Worm (Caenorhabditis elegans) whole organism, L1 larva: ENCODE results near the gene cpr-1.

Source experiments
- C04F5.9 ChIP-seq: sonication (generic microtip); optimal IDR thresholded peaks from 2 replicates; lab custom pipeline; 2016; ENCODE audit warnings: missing genetic modification characterization, missing compliant biosample characterization
- C16A3.4 ChIP-seq: fragments of 150-350 bp; optimal IDR thresholded peaks from 2 replicates; lab custom pipeline; 2014; ENCODE audit warnings: missing biosample characterization, missing genetic modification characterization
- C34B4.2 ChIP-seq: sonication (generic microtip); optimal IDR thresholded peaks from 2 replicates; lab custom pipeline; 2017; ENCODE audit warnings: mild to moderate bottlenecking, missing genetic modification characterization, missing compliant biosample characterization
- F16B12.6 ChIP-seq: fragments of 150-350 bp; optimal IDR thresholded peaks from 2 replicates; lab custom pipeline; 2014; ENCODE audit warnings: missing biosample characterization, missing genetic modification characterization
- ceh-63 ChIP-seq: fragments of 200-800 bp; sonication (Bioruptor generic); optimal IDR thresholded peaks from 2 replicates; lab custom pipeline; 2018; ENCODE audit warnings: mild to moderate bottlenecking, missing genetic modification characterization, missing compliant biosample characterization
- ceh-8 ChIP-seq: fragments of 200-800 bp; sonication (Bioruptor generic); optimal IDR thresholded peaks from 2 replicates; lab custom pipeline; 2018; ENCODE audit warnings: mild to moderate bottlenecking, missing genetic modification characterization, moderate library complexity, missing compliant biosample characterization
- ceh-90 ChIP-seq: sonication (generic microtip); optimal IDR thresholded peaks from 2 replicates; lab custom pipeline; 2016; ENCODE audit warnings: missing genetic modification characterization, missing compliant biosample characterization
- ces-1 ChIP-seq: fragments of 150-350 bp; optimal IDR thresholded peaks from 2 replicates; lab custom pipeline; 2014; ENCODE audit warnings: missing biosample characterization, missing genetic modification reagents, missing genetic modification characterization
- dpl-1 ChIP-seq, 3 experiments: fragments of 150-350 bp in 2 of 3; sonication (generic microtip) in 1 of 3; optimal IDR thresholded peaks; 2 replicates each; lab custom pipeline; 2014 to 2017; ENCODE audit warnings: missing biosample characterization in 3 of 3, missing genetic modification characterization in 3 of 3, missing genetic modification reagents in 3 of 3
- efl-1 ChIP-seq, 4 experiments: fragments of 150-350 bp; optimal IDR thresholded peaks in 3 of 4; peaks in 1 of 4; 1 replicate in 1 of 4; 2 replicates in 3 of 4; lab custom pipeline; 2014; ENCODE audit warnings: missing biosample characterization in 2 of 4, missing genetic modification characterization in 2 of 4, missing genetic modification reagents in 2 of 4
- efl-3 ChIP-seq: fragments of 200-800 bp; sonication (Bioruptor generic); optimal IDR thresholded peaks from 2 replicates; lab custom pipeline; 2018; ENCODE audit warnings: mild to moderate bottlenecking, missing genetic modification characterization, missing compliant biosample characterization
- egl-13 ChIP-seq: sonication (generic microtip); optimal IDR thresholded peaks from 2 replicates; lab custom pipeline; 2016; ENCODE audit warnings: missing genotype, missing genetic modification reagents, missing genetic modification characterization, missing compliant biosample characterization
- egl-27 ChIP-seq, 2 experiments: fragments of 150-350 bp in 1 of 2; sonication (generic microtip); optimal IDR thresholded peaks; 3 replicates each; lab custom pipeline; 2017 to 2018; ENCODE audit warnings: missing biosample characterization in 2 of 2, missing genetic modification characterization in 2 of 2, missing genetic modification reagents in 2 of 2
- ets-5 ChIP-seq: fragments of 200-800 bp; sonication (Bioruptor generic); IDR thresholded peaks from 2 replicates; pipeline ENCODE4 v1.3.6; 2022; ENCODE audit warnings: missing genetic modification characterization, missing compliant biosample characterization
- fkh-4 ChIP-seq: sonication (generic microtip); optimal IDR thresholded peaks from 2 replicates; lab custom pipeline; 2016; ENCODE audit warnings: missing compliant biosample characterization, missing genetic modification characterization, borderline replicate concordance
- fkh-8 ChIP-seq: sonication (generic microtip); optimal IDR thresholded peaks from 2 replicates; lab custom pipeline; 2016; ENCODE audit warnings: mild to moderate bottlenecking, missing genetic modification characterization, missing compliant biosample characterization
- grh-1 ChIP-seq: fragments of 200-800 bp; sonication (Bioruptor generic); IDR thresholded peaks from 2 replicates; pipeline ENCODE4 v1.3.6; 2022; ENCODE audit warnings: missing genetic modification reagents, missing genetic modification characterization, missing compliant biosample characterization
- hlh-17 ChIP-seq: fragments of 200-800 bp; sonication (Bioruptor generic); optimal IDR thresholded peaks from 2 replicates; lab custom pipeline; 2018; ENCODE audit warnings: missing genetic modification characterization, mild to moderate bottlenecking, missing compliant biosample characterization, moderate library complexity, borderline replicate concordance
- hlh-4 ChIP-seq: sonication (generic microtip); optimal IDR thresholded peaks from 2 replicates; lab custom pipeline; 2016; ENCODE audit warnings: mild to moderate bottlenecking, missing genetic modification characterization, missing compliant biosample characterization
- hpl-2 ChIP-seq: fragments of 150-350 bp; optimal IDR thresholded peaks from 2 replicates; lab custom pipeline; 2014; ENCODE audit warnings: missing biosample characterization, missing genetic modification reagents, missing genetic modification characterization
- lin-13 ChIP-seq: fragments of 150-350 bp; optimal IDR thresholded peaks from 2 replicates; lab custom pipeline; 2014; ENCODE audit warnings: missing biosample characterization, missing genetic modification reagents, missing genetic modification characterization
- lin-15B ChIP-seq: fragments of 150-350 bp; sonication (generic microtip); optimal IDR thresholded peaks from 3 replicates; lab custom pipeline; 2014; ENCODE audit warnings: missing biosample characterization, missing genetic modification characterization
- lin-35 ChIP-seq, 2 experiments: fragments of 150-350 bp; optimal IDR thresholded peaks; 2 replicates each; lab custom pipeline; 2014; ENCODE audit warnings: missing biosample characterization in 2 of 2, missing genetic modification characterization in 2 of 2, missing genetic modification reagents in 2 of 2
- lin-39 ChIP-seq: fragments of 150-350 bp; optimal IDR thresholded peaks from 2 replicates; lab custom pipeline; 2014; ENCODE audit warnings: missing biosample characterization, missing genetic modification reagents, missing genetic modification characterization
- lir-3 ChIP-seq: sonication (generic microtip); optimal IDR thresholded peaks from 2 replicates; lab custom pipeline; 2016; ENCODE audit warnings: mild to moderate bottlenecking, missing genetic modification characterization, moderate library complexity, missing compliant biosample characterization; ENCODE audit not compliant: poor library complexity
- lsy-2 ChIP-seq, 2 experiments: fragments of 150-350 bp; optimal IDR thresholded peaks; 2 replicates each; lab custom pipeline; 2014; ENCODE audit warnings: missing biosample characterization in 2 of 2, missing genetic modification characterization in 2 of 2
- mab-9 ChIP-seq: fragments of 200-800 bp; sonication (Bioruptor generic); IDR thresholded peaks from 2 replicates; pipeline ENCODE4 v1.3.6; 2022; ENCODE audit warnings: missing genetic modification reagents, missing genetic modification characterization, missing compliant biosample characterization
- mdl-1 ChIP-seq, 2 experiments: fragments of 150-350 bp; optimal IDR thresholded peaks; 2 replicates each; lab custom pipeline; 2014 to 2017; ENCODE audit warnings: missing biosample characterization in 2 of 2, missing genetic modification characterization in 2 of 2, inconsistent platforms in 1 of 2
- mep-1 ChIP-seq: fragments of 150-350 bp; optimal IDR thresholded peaks from 2 replicates; lab custom pipeline; 2014; ENCODE audit warnings: missing biosample characterization, missing genetic modification characterization
- nhr-11 ChIP-seq: fragments of 150-350 bp; optimal IDR thresholded peaks from 2 replicates; lab custom pipeline; 2014; ENCODE audit warnings: missing biosample characterization, missing genetic modification characterization
- nhr-237 ChIP-seq: fragments of 150-350 bp; optimal IDR thresholded peaks from 2 replicates; lab custom pipeline; 2014; ENCODE audit warnings: missing biosample characterization, missing genetic modification characterization
- nhr-47 ChIP-seq: sonication (generic microtip); optimal IDR thresholded peaks from 2 replicates; lab custom pipeline; 2016; ENCODE audit warnings: mild to moderate bottlenecking, missing genetic modification characterization, moderate library complexity, missing compliant biosample characterization
- nhr-71 ChIP-seq: sonication (generic microtip); optimal IDR thresholded peaks from 2 replicates; lab custom pipeline; 2016; ENCODE audit warnings: mild to moderate bottlenecking, missing genetic modification characterization, moderate library complexity, missing compliant biosample characterization
- nhr-76 ChIP-seq: sonication (generic microtip); optimal IDR thresholded peaks from 2 replicates; lab custom pipeline; 2017; ENCODE audit warnings: missing biosample characterization, missing genetic modification characterization
- nhr-77 ChIP-seq: fragments of 150-350 bp; optimal IDR thresholded peaks from 2 replicates; lab custom pipeline; 2014; ENCODE audit warnings: missing biosample characterization, missing genetic modification characterization
- nhr-85 ChIP-seq: sonication (generic microtip); peaks from one replicate; lab custom pipeline; 2016; ENCODE audit warnings: missing genetic modification characterization, inconsistent platforms, missing compliant biosample characterization
- pag-3 ChIP-seq: sonication (generic microtip); optimal IDR thresholded peaks from 2 replicates; lab custom pipeline; 2017; ENCODE audit warnings: missing genetic modification characterization, mild to moderate bottlenecking, missing compliant biosample characterization, antibody characterized with exemption, borderline replicate concordance; ENCODE audit not compliant: insufficient read depth
- pqm-1 ChIP-seq: sonication (generic microtip); optimal IDR thresholded peaks from 3 replicates; lab custom pipeline; 2017; ENCODE audit warnings: missing biosample characterization, missing genetic modification characterization
- skn-1 ChIP-seq: fragments of 150-350 bp; optimal IDR thresholded peaks from 2 replicates; lab custom pipeline; 2014; ENCODE audit warnings: missing biosample characterization, missing genetic modification characterization
- sox-4 ChIP-seq: sonication (generic microtip); optimal IDR thresholded peaks from 2 replicates; lab custom pipeline; 2016; ENCODE audit warnings: missing genetic modification characterization, missing compliant biosample characterization
- sptf-1 ChIP-seq: fragments of 150-350 bp; optimal IDR thresholded peaks from 2 replicates; lab custom pipeline; 2014; ENCODE audit warnings: missing biosample characterization, missing genetic modification characterization
- sup-37 ChIP-seq: fragments of 200-800 bp; sonication (Bioruptor generic); optimal IDR thresholded peaks from 2 replicates; lab custom pipeline; 2018; ENCODE audit warnings: mild to moderate bottlenecking, missing genetic modification characterization, missing compliant biosample characterization
- tlp-1 ChIP-seq: fragments of 150-350 bp; optimal IDR thresholded peaks from 2 replicates; lab custom pipeline; 2014; ENCODE audit warnings: missing biosample characterization, missing genetic modification characterization
- unc-130 ChIP-seq: fragments of 150-350 bp; optimal IDR thresholded peaks from 2 replicates; lab custom pipeline; 2017; ENCODE audit warnings: missing biosample characterization, missing genetic modification characterization, inconsistent platforms
- unc-62 ChIP-seq: fragments of 150-350 bp; optimal IDR thresholded peaks from 2 replicates; lab custom pipeline; 2014; ENCODE audit warnings: missing biosample characterization, missing genetic modification reagents, missing genetic modification characterization
- unc-86 ChIP-seq: sonication (generic microtip); optimal IDR thresholded peaks from 2 replicates; lab custom pipeline; 2016; ENCODE audit warnings: missing genetic modification characterization, missing compliant biosample characterization
- unc-98 ChIP-seq: fragments of 200-800 bp; sonication (Bioruptor generic); IDR thresholded peaks from 2 replicates; pipeline ENCODE4 v1.3.6; 2022; ENCODE audit warnings: missing genetic modification characterization, missing compliant biosample characterization
- xbp-1 ChIP-seq: sonication (generic microtip); optimal IDR thresholded peaks from 2 replicates; lab custom pipeline; 2016; ENCODE audit warnings: missing genetic modification characterization, missing compliant biosample characterization

cpr-1 gene

DNA sequence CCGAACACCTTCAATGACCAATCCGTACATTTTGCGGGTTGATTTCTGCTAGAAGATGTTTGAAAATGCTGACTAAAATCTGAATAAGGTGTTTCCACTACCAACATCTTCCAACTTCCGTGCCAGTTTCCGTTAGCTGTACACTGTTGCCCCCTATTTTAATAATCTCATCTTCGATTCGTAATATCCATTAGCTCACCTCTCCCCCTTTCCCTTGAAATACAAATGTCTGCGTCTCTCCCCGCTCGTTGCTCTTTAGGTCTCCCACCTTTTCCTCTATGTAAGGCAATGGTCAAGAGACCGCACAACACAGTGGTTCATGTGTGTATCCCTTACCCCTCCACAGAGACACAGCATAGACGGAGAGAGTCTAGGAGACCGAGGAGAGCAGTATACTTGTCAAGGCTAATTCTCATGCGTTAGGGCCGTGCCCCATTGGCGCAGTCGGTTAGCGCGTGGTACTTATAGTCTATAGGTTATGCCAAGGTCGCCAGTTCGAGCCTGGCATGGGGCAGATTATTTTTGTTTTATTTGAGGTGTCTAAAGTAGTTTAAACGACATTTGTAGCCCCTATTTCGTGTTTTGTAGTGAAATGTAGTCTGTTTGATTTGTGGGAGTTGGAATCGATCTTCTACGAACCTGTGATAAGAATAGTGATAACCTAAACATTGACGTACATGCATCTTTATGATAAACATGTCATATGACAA, 26.6 kb downstream of the cpr-1 start, which contains the start of gene gcy-33 (continued):
- TF ChIP-seq pqm-1 (tag; lab: Kevin White, UChicago) (peak; percentile 71), hlh-17 (GFP tag; lab: Kevin White, UChicago) (no peak), xbp-1 (tag; lab: Kevin White, UChicago) (peak; percentile 83), nhr-47 (tag; lab: Kevin White, UChicago) (peak; percentile 92), C04F5.9 (tag; lab: Kevin White, UChicago) (peak; percentile 8), sup-37 (GFP tag; lab: Kevin White, UChicago) (no peak), C16A3.4 (tag; lab: Kevin White, UChicago) (peak; percentile 81), nhr-237 (tag; lab: Kevin White, UChicago) (peak; percentile 58), lin-15B (tag; lab: Kevin White, UChicago) (no peak), nhr-71 (tag; lab: Kevin White, UChicago) (peak; percentile 87), nhr-11 (tag; lab: Kevin White, UChicago) (peak; percentile 33), ces-1 (GFP tag; lab: Kevin White, UChicago) (no peak), nhr-76 (tag; lab: Kevin White, UChicago) (peak; percentile 24), lir-3 (tag; lab: Kevin White, UChicago) (peak; percentile 56), nhr-85 (tag; lab: Kevin White, UChicago) (peak; percentile 83), unc-86 (tag; lab: Kevin White, UChicago) (peak; percentile 84), fkh-4 (no peak), grh-1 (GFP tag; lab: Robert Waterston, UW) (0 out of 2 replicates have a peak, but pooled peaks have one; percentile 18), ceh-63 (GFP tag; lab: Kevin White, UChicago) (no peak), skn-1 (tag; lab: Kevin White, UChicago) (peak; percentile 63), lin-13 (GFP tag; lab: Kevin White, UChicago) (peak; percentile 44), ceh-90 (tag; lab: Kevin White, UChicago) (no peak), C34B4.2 (tag; lab: Kevin White, UChicago) (no peak), dpl-1 (GFP tag; optimal IDR thresholded peaks at IDR 0.05; lab: Kevin White, UChicago) (peak; percentile 31 to 63 (median 60)), unc-62 (no peak), lin-35 (GFP tag; optimal IDR thresholded peaks at IDR 0.05; lab: Kevin White, UChicago) (peak; percentile 71 to 82), hpl-2 (GFP tag; lab: Kevin White, UChicago) (no peak), efl-1 (optimal IDR thresholded peaks at IDR 0.05; lab: Kevin White, UChicago) (peak; percentile 64 to 73), efl-1 (GFP tag; optimal IDR thresholded peaks at IDR 0.05 in 1 of 2; lab: Kevin White, UChicago) (peak; percentile 48 to 97), fkh-8 (peak; percentile 69), ets-5 (GFP tag; lab: Robert Waterston, UW) (no peak), mdl-1 (tag; optimal IDR thresholded peaks at IDR 0.05; lab: Kevin White, UChicago) (peak in 1 of 2 experiments; percentile 79), mep-1 (tag; lab: Kevin White, UChicago) (peak; percentile 87), lsy-2 (tag; optimal IDR thresholded peaks at IDR 0.05; lab: Kevin White, UChicago) (peak; percentile 73 to 79), lin-39 (no peak), ceh-8 (GFP tag; lab: Kevin White, UChicago) (peak; percentile 75), pag-3 (tag; lab: Kevin White, UChicago) (no peak), tlp-1 (peak; percentile 62), unc-98 (GFP tag; lab: Robert Waterston, UW) (no peak), unc-130 (peak; percentile 48), egl-27 (tag; optimal IDR thresholded peaks at IDR 0.05; lab: Kevin White, UChicago) (no peak), sox-4 (tag; lab: Kevin White, UChicago) (peak; percentile 71), hlh-4 (no peak), efl-3 (no peak), egl-13 (tag; lab: Kevin White, UChicago) (peak; percentile 87), nhr-77 (tag; lab: Kevin White, UChicago) (peak; percentile 43), sptf-1 (no peak), F16B12.6 (tag; lab: Kevin White, UChicago) (peak; percentile 25), mab-9 (no peak)
